Fruit fly (Drosophila melanogaster): ENCODE measurements around the gene Naa30B.

Gene Naa30B

dm6 chr3L:1517274-1518047, 45.6 kb upstream of the Naa30B start (continued):
- no peak for TF ChIP-seq CG16779 (tag; optimal IDR thresholded peaks at IDR 0.05)
- TF ChIP-seq salr (GFP tag; optimal IDR thresholded peaks at IDR 0.05): peak; percentile 42 to 47
- TF ChIP-seq CG3032 (tag; optimal IDR thresholded peaks at IDR 0.05): peak; percentile 10
- TF ChIP-seq fd85E (GFP tag; optimal IDR thresholded peaks at IDR 0.05): peak; percentile 72
- peak; percentile 59 for TF ChIP-seq Ets96B (tag; optimal IDR thresholded peaks at IDR 0.05)
- peak; percentile 15 to 38 for TF ChIP-seq ss (GFP tag; optimal IDR thresholded peaks at IDR 0.05)
- peak; percentile 57 for TF ChIP-seq CG8319 (GFP tag; optimal IDR thresholded peaks at IDR 0.05)
- peak; percentile 74 for TF ChIP-seq Gug (GFP tag; IDR thresholded peaks at IDR 0.05)
- peak; percentile 74 for TF ChIP-seq CG7368 (GFP tag; optimal IDR thresholded peaks at IDR 0.05)
- no peak for TF ChIP-seq Eip93F (GFP tag; optimal IDR thresholded peaks at IDR 0.05)
- TF ChIP-seq Eip75B (GFP tag; optimal IDR thresholded peaks at IDR 0.05): peak; percentile 60
- TF ChIP-seq Hr39 (GFP tag; optimal IDR thresholded peaks at IDR 0.05): peak; percentile 78
- TF ChIP-seq CG34406 (GFP tag; optimal IDR thresholded peaks at IDR 0.05): peak; percentile 44
- peak; percentile 64 for TF ChIP-seq vri (GFP tag; optimal IDR thresholded peaks at IDR 0.05)
- peak; percentile 65 for TF ChIP-seq CG6792 (GFP tag; optimal IDR thresholded peaks at IDR 0.05)
- TF ChIP-seq acj6 (GFP tag; optimal IDR thresholded peaks at IDR 0.05): peak; percentile 80
- TF ChIP-seq eg (GFP tag; IDR thresholded peaks at IDR 0.05): peak; percentile 81
- TF ChIP-seq CG8119 (GFP tag; IDR thresholded peaks at IDR 0.05): peak; percentile 72
- TF ChIP-seq lz (GFP tag; optimal IDR thresholded peaks at IDR 0.05): peak; percentile 78
- TF ChIP-seq Blimp-1 (GFP tag; optimal IDR thresholded peaks at IDR 0.05): peak; percentile 32
- TF ChIP-seq CG4318 (GFP tag; optimal IDR thresholded peaks at IDR 0.05): no peak
- TF ChIP-seq spab (GFP tag; optimal IDR thresholded peaks at IDR 0.05): no peak
- peak; percentile 60 for TF ChIP-seq Sox14 (GFP tag; optimal IDR thresholded peaks at IDR 0.05)
- peak; percentile 85 for TF ChIP-seq OdsH (GFP tag; optimal IDR thresholded peaks at IDR 0.05)
- peak; percentile 49 for TF ChIP-seq CG1621 (tag; optimal IDR thresholded peaks at IDR 0.05)
- TF ChIP-seq CG11762 (GFP tag; optimal IDR thresholded peaks at IDR 0.05; ENCODE audit: insufficient read depth): peak; percentile 61
- peak; percentile 82 for TF ChIP-seq svp (GFP tag)
- TF ChIP-seq CG3919 (GFP tag; optimal IDR thresholded peaks at IDR 0.05): peak; percentile 86
- TF ChIP-seq CG10669 (GFP tag; optimal IDR thresholded peaks at IDR 0.05): peak; percentile 50
- TF ChIP-seq CG6163 (GFP tag; IDR thresholded peaks at IDR 0.05): peak; percentile 89
- TF ChIP-seq CG11902 (GFP tag; optimal IDR thresholded peaks at IDR 0.05): peak; percentile 42
- no peak for TF ChIP-seq pdm3 (GFP tag; optimal IDR thresholded peaks at IDR 0.05)

DNA sequence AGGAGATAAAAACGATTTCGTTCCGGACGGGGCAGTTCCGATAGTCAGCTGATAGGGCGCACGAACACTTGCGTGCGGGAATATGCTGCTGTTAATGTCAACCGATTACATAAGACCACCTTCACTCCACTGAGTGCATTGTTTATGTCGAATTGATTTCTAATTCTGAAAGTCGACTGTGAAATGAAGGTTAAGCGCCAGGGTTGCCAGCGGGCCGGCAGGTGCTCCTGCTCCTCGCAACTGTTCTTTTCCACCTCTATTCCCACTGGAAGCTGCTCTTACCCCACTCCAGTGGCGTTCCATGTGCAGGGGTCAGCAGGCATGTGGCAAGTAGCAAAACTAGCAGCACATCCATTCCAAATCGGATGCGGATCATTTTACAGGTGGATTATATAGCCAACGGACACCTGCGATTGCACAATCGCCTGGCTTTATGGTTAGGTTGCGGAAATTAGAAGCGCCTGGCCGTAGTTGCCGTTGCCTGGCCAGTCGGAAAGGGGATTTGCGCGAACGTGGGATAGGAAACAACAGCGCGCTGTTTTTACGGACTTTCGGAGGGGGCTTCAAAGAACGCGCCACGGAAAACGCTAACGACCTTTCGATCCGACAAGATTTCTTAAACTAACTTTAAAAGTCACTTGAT, 44.9 kb upstream of the Naa30B start, which contains the start of gene cue:
Gene cue (minus strand): TSS at position 641 of the 643 bp plus-strand sequence.
- TF ChIP-seq Sox102F (GFP tag; optimal IDR thresholded peaks at IDR 0.05): no peak
- TF ChIP-seq svp (GFP tag): peak; percentile 44
- no peak for TF ChIP-seq CG11762 (GFP tag; optimal IDR thresholded peaks at IDR 0.05; ENCODE audit: insufficient read depth)
- TF ChIP-seq vri (GFP tag; optimal IDR thresholded peaks at IDR 0.05): peak; percentile 20
- no peak for TF ChIP-seq topi (GFP tag; optimal IDR thresholded peaks at IDR 0.05)
- no peak for TF ChIP-seq CG11294 (GFP tag; IDR thresholded peaks at IDR 0.05)
- no peak for TF ChIP-seq Ets96B (tag; optimal IDR thresholded peaks at IDR 0.05)
- no peak for TF ChIP-seq CG11902 (GFP tag; optimal IDR thresholded peaks at IDR 0.05)
- no peak for TF ChIP-seq CG10669 (GFP tag; optimal IDR thresholded peaks at IDR 0.05)
- TF ChIP-seq dsx (GFP tag; optimal IDR thresholded peaks at IDR 0.05; ENCODE audit: poor library complexity, severe bottlenecking): no peak
- TF ChIP-seq CG3032 (tag; optimal IDR thresholded peaks at IDR 0.05): no peak

Measured in whole organism, prepupa.